Worm (Caenorhabditis elegans): ENCODE measurements around the gene slcf-1.

- TF ChIP-seq mdl-1 (tag; optimal IDR thresholded peaks at IDR 0.05) = no peak
- peak; percentile 52 for TF ChIP-seq F13H6.1 (tag; optimal IDR thresholded peaks at IDR 0.05)
- no peak for TF ChIP-seq lin-39 (tag; optimal IDR thresholded peaks at IDR 0.05)
- TF ChIP-seq lin-13 (GFP tag; optimal IDR thresholded peaks at IDR 0.05) = no peak
- no peak for TF ChIP-seq nhr-237 (tag; optimal IDR thresholded peaks at IDR 0.05)
- no peak for TF ChIP-seq ztf-4 (tag; optimal IDR thresholded peaks at IDR 0.05)
- TF ChIP-seq nhr-10 (tag; optimal IDR thresholded peaks at IDR 0.05) = no peak
- TF ChIP-seq sma-9 (GFP tag; optimal IDR thresholded peaks at IDR 0.05) = peak; percentile 68
- no peak for TF ChIP-seq sma-9 (tag; optimal IDR thresholded peaks at IDR 0.05)
- no peak for TF ChIP-seq zag-1 (tag; optimal IDR thresholded peaks at IDR 0.05)
- no peak for TF ChIP-seq ztf-11 (tag; optimal IDR thresholded peaks at IDR 0.05)
Observed at ce11 chrX:10532180-10532833, 3.2 kb downstream of the slcf-1 start.
